Fruit fly (Drosophila melanogaster) S2 (cell line): Measurements from ENCODE around the gene CG31496.

Experiments used
- CG8478 ChIP-seq: fragments of >200 bp; optimal IDR thresholded peaks from 2 replicates; lab custom pipeline; 2018
- CTCF ChIP-seq, 2 experiments: fragments of >200 bp; optimal IDR thresholded peaks; 2 replicates each; lab custom pipeline; 2018

DNA sequence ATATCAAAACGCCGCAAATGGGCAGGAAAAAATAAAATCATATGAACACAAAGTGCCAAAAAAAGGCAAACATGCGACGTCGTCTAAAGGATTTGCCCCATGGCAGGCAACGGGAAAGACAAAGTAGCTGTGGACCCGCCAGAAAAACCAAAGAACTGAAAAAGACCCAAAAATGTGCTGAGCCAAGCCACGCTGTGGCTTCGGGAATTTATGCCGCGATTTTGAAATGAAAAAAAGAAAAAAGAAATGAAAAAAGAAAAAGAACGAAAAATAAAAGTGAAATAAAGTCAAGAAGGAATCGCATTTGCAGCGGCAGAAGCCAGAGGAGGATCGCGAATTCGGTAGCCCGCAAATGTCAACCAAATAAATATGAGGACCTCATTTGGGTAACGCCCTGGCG is 22.3 kb upstream of the CG31496 start:
- TF ChIP-seq CTCF (optimal IDR thresholded peaks at IDR 0.05; lab: Kevin White, UChicago): no peak
- no peak for TF ChIP-seq CG8478 (lab: Kevin White, UChicago)
